Worm (Caenorhabditis elegans): ENCODE data around the gene F47B8.8.

ce11 chrV:14322743-14323142 is 8.8 kb upstream of the F47B8.8 start, which contains the start of gene F47B8.3:
- TF ChIP-seq him-1 (tag; optimal IDR thresholded peaks at IDR 0.05), result no peak
- no peak for TF ChIP-seq W03F9.2 (tag; optimal IDR thresholded peaks at IDR 0.05)
- no peak for TF ChIP-seq dao-5 (tag; optimal IDR thresholded peaks at IDR 0.05)
